Worm (Caenorhabditis elegans) whole organism, L4 larva: ENCODE measurements around the gene T26C12.1.

ENCODE experiments used
- F26F4.8 ChIP-seq: fragments of 200-800 bp; sonication (Bioruptor generic); conservative IDR thresholded peaks from 2 replicates; pipeline ENCODE4 v1.3.6; 2022; ENCODE audit warnings: missing genetic modification characterization, missing compliant biosample characterization
- F37D6.2 ChIP-seq: sonication (generic microtip); optimal IDR thresholded peaks from 2 replicates; lab custom pipeline; 2016; ENCODE audit warnings: mild to moderate bottlenecking, missing genetic modification characterization, missing compliant biosample characterization
- T26A8.4 ChIP-seq: fragments of 200-800 bp; sonication (Bioruptor generic); IDR thresholded peaks from 2 replicates; pipeline ENCODE4 v1.3.6; 2022; ENCODE audit warnings: missing genetic modification characterization, missing compliant biosample characterization
- Y105C5A.15 ChIP-seq: fragments of 200-800 bp; sonication (Bioruptor generic); IDR thresholded peaks from 2 replicates; pipeline ENCODE4 v1.3.6; 2022; ENCODE audit warnings: missing genetic modification characterization, missing compliant biosample characterization
- Y48G9A.11 ChIP-seq: fragments of 200-800 bp; sonication (Bioruptor generic); IDR thresholded peaks from 2 replicates; pipeline ENCODE4 v1.3.6; 2022; ENCODE audit warnings: missing genetic modification reagents, missing genetic modification characterization, missing compliant biosample characterization
- Y75B8A.6 ChIP-seq: fragments of 200-800 bp; sonication (Bioruptor generic); IDR thresholded peaks from 2 replicates; pipeline ENCODE4 v1.3.6; 2022; ENCODE audit warnings: missing genetic modification reagents, missing genetic modification characterization, missing compliant biosample characterization
- ceh-32 ChIP-seq: sonication (generic microtip); optimal IDR thresholded peaks from 2 replicates; lab custom pipeline; 2016; ENCODE audit warnings: mild to moderate bottlenecking, missing genetic modification characterization, missing compliant biosample characterization; ENCODE audit not compliant: poor library complexity
- ceh-62 ChIP-seq: sonication (generic microtip); optimal IDR thresholded peaks from 2 replicates; lab custom pipeline; 2017; ENCODE audit warnings: missing biosample characterization, missing genetic modification characterization
- daf-16 ChIP-seq, 3 experiments: sonication (generic microtip); optimal IDR thresholded peaks; 2 replicates each; lab custom pipeline; 2016 to 2017; ENCODE audit warnings: missing genetic modification characterization in 3 of 3, missing genetic modification reagents in 3 of 3, mild to moderate bottlenecking in 2 of 3, missing compliant biosample characterization in 2 of 3, missing biosample characterization in 1 of 3, moderate library complexity in 1 of 3
- daf-8 ChIP-seq: fragments of 200-800 bp; sonication (Bioruptor generic); IDR thresholded peaks from 2 replicates; pipeline ENCODE4 v1.3.6; 2022; ENCODE audit warnings: missing genetic modification characterization, missing compliant biosample characterization
- dmd-6 ChIP-seq: fragments of 200-800 bp; sonication (Bioruptor generic); IDR thresholded peaks from 2 replicates; pipeline ENCODE4 v1.3.6; 2022; ENCODE audit warnings: missing genetic modification reagents, missing genetic modification characterization, missing compliant biosample characterization
- dmd-8 ChIP-seq: fragments of 200-800 bp; sonication (Bioruptor generic); IDR thresholded peaks from 2 replicates; pipeline ENCODE4 v1.3.6; 2022; ENCODE audit warnings: missing genetic modification characterization, missing compliant biosample characterization
- dmd-9 ChIP-seq: fragments of 200-800 bp; sonication (Bioruptor generic); IDR thresholded peaks from 2 replicates; pipeline ENCODE4 v1.3.6; 2022; ENCODE audit warnings: missing genetic modification reagents, missing genetic modification characterization, missing compliant biosample characterization
- fkh-10 ChIP-seq: fragments of 150-350 bp; optimal IDR thresholded peaks from 2 replicates; lab custom pipeline; 2014; ENCODE audit warnings: missing biosample characterization, missing genetic modification reagents, missing genetic modification characterization
- hlh-11 ChIP-seq: fragments of 200-800 bp; sonication (Bioruptor generic); optimal IDR thresholded peaks from 2 replicates; lab custom pipeline; 2018; ENCODE audit warnings: mild to moderate bottlenecking, missing genetic modification characterization, missing compliant biosample characterization
- hlh-30 ChIP-seq: sonication (generic microtip); optimal IDR thresholded peaks from 2 replicates; lab custom pipeline; 2017; ENCODE audit warnings: antibody characterized with exemption, mild to moderate bottlenecking, missing genetic modification characterization, missing compliant biosample characterization; ENCODE audit not compliant: insufficient read depth
- hmg-1.1 ChIP-seq: fragments of 200-800 bp; sonication (Bioruptor generic); IDR thresholded peaks from 2 replicates; pipeline ENCODE4 v1.3.6; 2022; ENCODE audit warnings: missing genetic modification reagents, missing genetic modification characterization, missing compliant biosample characterization
- jun-1 ChIP-seq: fragments of 150-350 bp; optimal IDR thresholded peaks from 2 replicates; lab custom pipeline; 2014; ENCODE audit warnings: missing biosample characterization, missing genetic modification reagents, missing genetic modification characterization
- lin-13 ChIP-seq: fragments of 150-350 bp; optimal IDR thresholded peaks from 2 replicates; lab custom pipeline; 2014; ENCODE audit warnings: missing biosample characterization, missing genetic modification reagents, missing genetic modification characterization
- lin-29 ChIP-seq: fragments of 200-800 bp; sonication (Bioruptor generic); IDR thresholded peaks from 2 replicates; pipeline ENCODE4 v1.3.6; 2022; ENCODE audit warnings: missing genetic modification reagents, missing genetic modification characterization, missing compliant biosample characterization
- lir-3 ChIP-seq: sonication (generic microtip); optimal IDR thresholded peaks from 2 replicates; lab custom pipeline; 2016; ENCODE audit warnings: mild to moderate bottlenecking, missing genetic modification characterization, missing compliant biosample characterization
- lsy-2 ChIP-seq, 2 experiments: fragments of 150-350 bp in 1 of 2; sonication (generic microtip) in 1 of 2; optimal IDR thresholded peaks; 2 replicates each; lab custom pipeline; 2014 to 2017; ENCODE audit warnings: missing biosample characterization in 2 of 2, missing genetic modification characterization in 2 of 2
- madf-9 ChIP-seq: fragments of 200-800 bp; sonication (Bioruptor generic); conservative IDR thresholded peaks from 2 replicates; pipeline ENCODE4 v1.3.6; 2022; ENCODE audit warnings: missing genetic modification reagents, missing genetic modification characterization, missing compliant biosample characterization
- mdl-1 ChIP-seq, 2 experiments: fragments of 150-350 bp in 1 of 2; sonication (generic microtip) in 1 of 2; optimal IDR thresholded peaks; 2 replicates each; lab custom pipeline; 2014 to 2017; ENCODE audit warnings: missing biosample characterization in 2 of 2, missing genetic modification characterization in 2 of 2
- mep-1 ChIP-seq: fragments of 150-350 bp; sonication (generic microtip); optimal IDR thresholded peaks from 3 replicates; lab custom pipeline; 2014; ENCODE audit warnings: missing biosample characterization, missing genetic modification characterization
- mxl-2 ChIP-seq: fragments of 200-800 bp; sonication (Bioruptor generic); conservative IDR thresholded peaks from 2 replicates; pipeline ENCODE4 v1.3.6; 2022; ENCODE audit warnings: missing genetic modification reagents, missing genetic modification characterization, missing compliant biosample characterization
- mxl-3 ChIP-seq: fragments of 200-800 bp; sonication (Bioruptor generic); optimal IDR thresholded peaks from 2 replicates; lab custom pipeline; 2018; ENCODE audit warnings: mild to moderate bottlenecking, missing genetic modification characterization, missing compliant biosample characterization
- nhr-10 ChIP-seq: fragments of 150-350 bp; optimal IDR thresholded peaks from 2 replicates; lab custom pipeline; 2014; ENCODE audit warnings: missing biosample characterization, missing genetic modification characterization
- nhr-11 ChIP-seq: fragments of 150-350 bp; optimal IDR thresholded peaks from 2 replicates; lab custom pipeline; 2014; ENCODE audit warnings: missing biosample characterization, missing genetic modification characterization
- nhr-111 ChIP-seq: fragments of 200-800 bp; sonication (Bioruptor generic); optimal IDR thresholded peaks from 2 replicates; lab custom pipeline; 2018; ENCODE audit warnings: mild to moderate bottlenecking, missing genetic modification characterization, missing compliant biosample characterization
- nhr-237 ChIP-seq: sonication (generic microtip); optimal IDR thresholded peaks from 2 replicates; lab custom pipeline; 2017; ENCODE audit warnings: missing biosample characterization, missing genetic modification characterization
- nhr-28 ChIP-seq: fragments of 150-350 bp; optimal IDR thresholded peaks from 2 replicates; lab custom pipeline; 2014; ENCODE audit warnings: missing biosample characterization, missing genetic modification characterization
- nhr-41 ChIP-seq: fragments of 200-800 bp; sonication (Bioruptor generic); IDR thresholded peaks from 2 replicates; pipeline ENCODE4 v1.3.6; 2022; ENCODE audit warnings: missing genetic modification reagents, missing genetic modification characterization, missing compliant biosample characterization
- nhr-6 ChIP-seq: fragments of 150-350 bp; optimal IDR thresholded peaks from 2 replicates; lab custom pipeline; 2014; ENCODE audit warnings: missing biosample characterization, missing genetic modification characterization
- nhr-77 ChIP-seq: fragments of 150-350 bp; optimal IDR thresholded peaks from 2 replicates; lab custom pipeline; 2014; ENCODE audit warnings: missing biosample characterization, missing genetic modification characterization
- pha-4 ChIP-seq, 2 experiments: fragments of 150-350 bp in 1 of 2; fragments of 200-800 bp in 1 of 2; sonication (Bioruptor generic) in 1 of 2; IDR thresholded peaks in 1 of 2; optimal IDR thresholded peaks in 1 of 2; 2 replicates each; pipeline versions ENCODE4 v1.3.6 to Lab custom; 2014 to 2022; ENCODE audit warnings: missing genetic modification characterization in 2 of 2, missing genetic modification reagents in 2 of 2, missing biosample characterization in 1 of 2, missing compliant biosample characterization in 1 of 2
- rbr-2 ChIP-seq: sonication (generic microtip); optimal IDR thresholded peaks from 2 replicates; lab custom pipeline; 2016; ENCODE audit warnings: missing genotype, missing genetic modification characterization, missing compliant biosample characterization
- set-16 ChIP-seq: fragments of 200-800 bp; sonication (Bioruptor generic); IDR thresholded peaks from 2 replicates; pipeline ENCODE4 v1.3.6; 2022; ENCODE audit warnings: missing genetic modification reagents, missing genetic modification characterization, missing compliant biosample characterization
- unc-62 ChIP-seq, 3 experiments: fragments of 150-350 bp in 1 of 3; sonication (generic microtip); optimal IDR thresholded peaks in 2 of 3; peaks in 1 of 3; 1 replicate in 1 of 3; 2 replicates in 2 of 3; lab custom pipeline; 2014 to 2017; ENCODE audit warnings: missing biosample characterization in 3 of 3, missing genetic modification characterization in 3 of 3, missing genetic modification reagents in 3 of 3, missing genotype in 1 of 3
- zag-1 ChIP-seq: fragments of 150-350 bp; optimal IDR thresholded peaks from 2 replicates; lab custom pipeline; 2014; ENCODE audit warnings: missing biosample characterization, missing genetic modification characterization
- ztf-7 ChIP-seq: fragments of 150-350 bp; optimal IDR thresholded peaks from 2 replicates; lab custom pipeline; 2014; ENCODE audit warnings: missing biosample characterization, missing genetic modification characterization

The T26C12.1 gene

DNA sequence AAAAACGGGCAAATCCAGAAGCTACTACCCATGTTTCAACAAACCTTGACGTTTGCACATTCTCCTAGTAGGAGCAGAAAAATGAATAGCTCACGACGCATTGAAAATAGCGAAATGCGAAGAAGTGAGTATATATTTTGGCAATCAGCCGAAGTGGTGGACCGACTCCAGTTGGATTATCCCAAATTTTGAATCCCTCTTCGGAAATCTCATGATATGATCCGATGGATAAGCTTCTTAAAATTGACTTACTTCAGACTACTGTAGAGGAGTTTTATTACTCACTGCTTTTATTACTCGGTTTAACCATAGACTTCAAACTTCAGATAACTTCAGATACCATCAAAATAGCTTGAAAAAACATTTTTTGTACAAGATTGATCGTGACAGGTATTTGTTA, 30.5 kb downstream of the T26C12.1 start, which contains the start of gene gcy-23 (continued):
- TF ChIP-seq nhr-11 (tag; lab: Kevin White, UChicago) = no peak
- TF ChIP-seq zag-1 (tag; lab: Kevin White, UChicago) = no peak
- TF ChIP-seq hmg-1.1 = no peak
- TF ChIP-seq F37D6.2 (tag; lab: Kevin White, UChicago) = no peak
- no peak for TF ChIP-seq nhr-77 (tag; lab: Kevin White, UChicago)

DNA sequence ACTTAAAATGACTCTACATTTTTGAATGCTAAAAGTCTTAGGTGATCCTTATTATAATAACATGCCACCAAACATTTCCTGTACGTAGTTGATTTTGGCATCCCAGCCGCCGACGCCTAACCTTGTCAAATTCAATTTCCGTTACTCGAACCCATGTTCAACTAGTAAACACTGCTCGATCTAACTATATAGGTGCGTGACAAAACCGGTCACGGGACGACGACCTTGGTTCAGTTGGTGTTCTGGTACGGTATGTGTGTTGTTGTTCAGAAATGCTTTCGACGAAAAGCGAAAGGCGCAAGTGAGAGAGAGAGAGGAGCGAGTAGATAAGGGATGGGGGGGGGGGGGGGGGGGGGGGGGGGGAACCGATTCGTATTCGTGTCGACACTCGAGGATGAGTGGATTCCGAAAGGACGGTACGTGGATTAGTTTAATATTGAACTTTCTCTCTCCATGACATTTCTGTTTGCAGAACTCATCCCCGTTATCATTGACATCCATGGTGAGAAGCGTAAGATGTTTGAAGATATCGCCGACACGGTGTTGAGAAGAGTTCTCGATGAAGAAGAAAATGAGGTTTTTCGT, 33.4 kb downstream of the T26C12.1 start, which contains the start of gene W08E12.8:
Gene W08E12.8 (plus strand): TSS at position 395 of the 585 bp plus-strand sequence.
- TF ChIP-seq madf-9 (GFP tag; lab: Robert Waterston, UW) (no peak), Y48G9A.11 (GFP tag; lab: Robert Waterston, UW) (no peak), set-16 (GFP tag; lab: Robert Waterston, UW) (peak; percentile 66), hlh-11 (tag; lab: Kevin White, UChicago) (peak; percentile 3), hlh-30 (tag; lab: Kevin White, UChicago) (peak; percentile 58), mxl-3 (peak; percentile 6), dmd-8 (GFP tag; lab: Robert Waterston, UW) (no peak), lsy-2 (tag; optimal IDR thresholded peaks at IDR 0.05; lab: Kevin White, UChicago) (no peak)
- TF ChIP-seq, all 104 proteins: peak for 4

DNA sequence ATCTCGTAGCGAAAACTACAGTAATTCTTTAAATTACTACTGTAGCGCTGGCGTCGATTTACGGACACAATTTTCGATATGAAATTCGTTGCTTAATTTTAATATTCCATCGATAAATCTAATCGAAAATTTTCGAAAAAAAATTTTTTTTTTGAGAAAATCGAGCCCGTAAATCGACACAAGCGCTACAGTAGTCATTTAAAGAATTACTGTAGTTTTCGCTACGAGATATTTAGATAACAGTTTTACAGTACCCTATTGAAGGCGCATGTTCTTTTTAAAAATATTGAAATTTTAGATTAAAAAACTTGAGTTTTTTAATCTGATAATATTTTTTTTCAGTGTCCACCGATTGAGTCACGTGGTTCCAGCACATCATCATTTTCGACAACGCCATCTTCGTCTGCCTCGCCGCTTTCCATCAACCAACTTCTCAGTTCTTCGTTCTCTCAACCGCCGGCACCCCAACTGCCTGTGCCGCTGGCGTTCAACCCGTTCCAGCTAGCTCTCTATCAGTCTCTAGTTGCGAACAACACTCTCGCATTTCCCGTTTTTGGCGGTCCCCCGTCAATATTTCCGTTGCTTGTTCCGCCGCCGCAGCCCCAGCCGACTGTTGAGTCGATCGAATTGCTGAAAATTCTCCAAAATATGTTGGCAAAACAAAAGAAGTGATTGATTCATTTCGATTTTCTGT, 35.2 kb downstream of the T26C12.1 start:
- TF ChIP-seq ztf-7 (no peak), nhr-237 (tag; lab: Kevin White, UChicago) (no peak), ceh-32 (tag; lab: Kevin White, UChicago) (no peak), pha-4 (GFP tag; IDR thresholded peaks at IDR 0.05; lab: Robert Waterston, UW) (no peak), pha-4 (tag; optimal IDR thresholded peaks at IDR 0.05; lab: Kevin White, UChicago) (no peak), set-16 (GFP tag; lab: Robert Waterston, UW) (peak; percentile 31; the same call in 1 of the 2 replicates), unc-62 (GFP tag; optimal IDR thresholded peaks at IDR 0.05 in 1 of 2; lab: Kevin White, UChicago) (no peak), unc-62 (tag; optimal IDR thresholded peaks at IDR 0.05; lab: Kevin White, UChicago) (no peak), nhr-111 (no peak), nhr-6 (tag; lab: Kevin White, UChicago) (no peak), hlh-30 (tag; lab: Kevin White, UChicago) (peak; percentile 20), daf-8 (no peak), fkh-10 (GFP tag; lab: Kevin White, UChicago) (no peak), mep-1 (tag; lab: Kevin White, UChicago) (no peak)

DNA sequence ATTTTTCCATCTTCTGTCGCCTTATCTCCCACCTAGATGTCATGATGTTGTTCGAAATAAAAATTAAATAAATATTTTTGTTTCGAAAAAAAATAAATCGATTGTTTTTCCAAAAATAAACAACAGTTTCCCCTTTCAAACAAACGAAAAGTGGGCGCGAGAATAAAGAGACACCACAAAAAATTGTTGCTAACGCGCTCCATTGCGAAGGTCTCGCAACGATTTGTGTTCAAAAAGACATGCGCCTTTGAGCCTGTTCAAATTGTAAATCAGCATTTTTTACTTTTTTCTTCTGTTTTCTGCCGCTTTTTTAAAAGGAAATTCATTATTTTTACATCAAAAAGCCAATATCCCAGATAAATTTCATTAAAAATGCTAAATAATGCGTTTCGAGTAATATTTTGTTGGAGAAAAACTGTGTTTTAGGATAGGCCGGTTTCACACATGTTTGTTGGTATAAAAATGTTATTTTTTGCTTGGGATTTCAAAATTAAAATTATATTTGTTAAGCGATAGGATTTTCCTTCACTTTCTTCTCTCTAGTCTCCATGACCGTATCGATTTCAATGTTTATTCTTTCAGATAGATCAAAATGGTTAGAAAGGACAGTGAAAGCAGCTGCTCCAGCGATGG, 36.0 kb downstream of the T26C12.1 start, which contains the start of gene W08E12.7:
Gene W08E12.7 (plus strand): TSS at position 583 of the 633 bp plus-strand sequence.
- TF ChIP-seq ztf-7 (peak; percentile 50), nhr-10 (tag; lab: Kevin White, UChicago) (no peak), dmd-6 (peak; percentile 84), F26F4.8 (GFP tag; lab: Robert Waterston, UW) (no peak), nhr-6 (tag; lab: Kevin White, UChicago) (peak; percentile 92), ceh-62 (tag; lab: Kevin White, UChicago) (no peak), lir-3 (tag; lab: Kevin White, UChicago) (no peak), Y105C5A.15 (GFP tag; lab: Robert Waterston, UW) (no peak), jun-1 (peak; percentile 66), Y48G9A.11 (GFP tag; lab: Robert Waterston, UW) (peak; percentile 61; the same call in 1 of the 2 replicates), nhr-41 (GFP tag; lab: Robert Waterston, UW) (no peak), lin-29 (peak; percentile 71; the same call in 1 of the 2 replicates), nhr-28 (tag; lab: Kevin White, UChicago) (peak; percentile 96), T26A8.4 (GFP tag; lab: Robert Waterston, UW) (no peak), daf-16 (GFP tag; optimal IDR thresholded peaks at IDR 0.05; lab: Kevin White, UChicago) (peak in 1 of 2 experiments; percentile 68), daf-16 (tag; optimal IDR thresholded peaks at IDR 0.05; lab: Kevin White, UChicago) (peak; percentile 93), Y75B8A.6 (GFP tag; lab: Robert Waterston, UW) (no peak), dmd-8 (GFP tag; lab: Robert Waterston, UW) (no peak), lin-13 (peak; percentile 97), mdl-1 (tag; optimal IDR thresholded peaks at IDR 0.05; lab: Kevin White, UChicago) (peak; percentile 58 to 94), rbr-2 (peak; percentile 91), mxl-2 (GFP tag; lab: Robert Waterston, UW) (0 out of 2 replicates have a peak, but pooled peaks have one; percentile 48), dmd-9 (peak; percentile 80; the same call in 1 of the 2 replicates)
